Worm (Caenorhabditis elegans): Measurements from ENCODE around the gene C44H4.4.

DNA sequence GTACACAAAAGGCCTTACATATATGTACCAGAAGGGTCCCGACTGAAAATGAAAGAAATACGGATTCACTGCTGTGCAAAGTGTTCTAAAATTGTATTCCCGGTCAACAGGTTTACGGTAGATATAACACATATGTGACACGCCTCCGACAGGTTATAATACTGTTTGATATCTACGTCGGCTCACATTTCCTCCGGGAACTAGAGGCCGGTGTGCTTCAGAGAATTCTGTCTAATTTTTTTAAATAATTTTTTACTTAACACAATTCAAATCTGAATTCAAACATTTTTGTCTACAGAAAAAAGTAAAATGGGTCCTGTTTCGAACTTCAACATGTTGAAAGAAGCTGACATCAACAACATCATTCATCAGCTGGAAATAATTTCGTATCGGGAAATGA is 45.7 kb downstream of the C44H4.4 start, which contains the start of gene T24C2.3:
- no peak for TF ChIP-seq tbx-2 (tag; optimal IDR thresholded peaks at IDR 0.05)
- no peak for TF ChIP-seq ztf-11 (tag; optimal IDR thresholded peaks at IDR 0.05)
- no peak for TF ChIP-seq nhr-237 (tag; optimal IDR thresholded peaks at IDR 0.05)
- no peak for TF ChIP-seq lin-35 (GFP tag; optimal IDR thresholded peaks at IDR 0.05)
- TF ChIP-seq egl-27 (tag; optimal IDR thresholded peaks at IDR 0.05), result no peak
- no peak for TF ChIP-seq nhr-11 (tag; optimal IDR thresholded peaks at IDR 0.05)
- TF ChIP-seq mab-9 (GFP tag; IDR thresholded peaks at IDR 0.05), result no peak
- no peak for TF ChIP-seq tlp-1 (tag; optimal IDR thresholded peaks at IDR 0.05)
- TF ChIP-seq pqm-1 (tag; optimal IDR thresholded peaks at IDR 0.05), result no peak
- TF ChIP-seq nhr-19 (GFP tag; conservative IDR thresholded peaks at IDR 0.05), result no peak
